Fruit fly (Drosophila melanogaster): ENCODE data around the gene CG4511.

CG4511 gene

DNA sequence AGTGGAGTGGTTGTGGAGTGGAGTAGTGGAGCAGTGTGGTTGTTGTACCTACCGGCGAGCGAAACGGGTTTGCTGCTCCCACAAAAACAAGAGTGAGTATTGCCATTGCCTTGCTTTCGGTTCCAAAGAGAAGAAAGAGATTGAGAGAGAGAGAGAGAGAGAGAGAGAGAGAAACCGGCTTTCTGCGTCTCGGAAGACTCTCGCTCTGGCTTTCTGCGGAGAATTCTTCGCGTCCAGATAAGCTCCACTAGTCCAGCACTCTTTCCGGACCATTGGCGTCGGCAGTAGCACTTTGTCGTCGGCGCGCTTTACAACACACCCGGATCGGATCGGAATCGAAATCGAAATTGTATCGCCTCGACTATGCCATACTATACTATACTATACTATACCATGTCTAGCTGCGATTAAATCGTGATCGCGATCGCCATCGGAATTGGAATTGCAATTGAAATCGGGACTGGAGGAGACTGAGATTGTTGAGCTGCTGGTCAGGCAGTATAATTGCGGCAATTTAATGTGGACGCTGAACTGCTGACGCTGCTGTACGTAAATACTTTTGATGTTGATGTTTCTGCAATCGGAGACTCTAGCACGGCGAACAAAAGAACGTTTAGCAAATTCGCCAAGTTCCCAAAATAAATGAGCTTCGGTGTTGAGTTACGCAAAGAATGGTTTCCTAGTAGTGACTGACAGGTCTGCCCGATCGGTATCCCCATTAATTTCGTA is 27.3 kb upstream of the CG4511 start, which contains the start of gene Cad86C (continued):
- TF ChIP-seq pros (GFP tag; optimal IDR thresholded peaks at IDR 0.05) (no peak), CG8281 (tag; optimal IDR thresholded peaks at IDR 0.05) (no peak), CG3847 (GFP tag; IDR thresholded peaks at IDR 0.05) (no peak), BtbVII (GFP tag; optimal IDR thresholded peaks at IDR 0.05) (peak; percentile 13), Chrac-16 (GFP tag; optimal IDR thresholded peaks at IDR 0.05) (no peak), CG9876 (GFP tag; optimal IDR thresholded peaks at IDR 0.05) (no peak), CG9932 (GFP tag; IDR thresholded peaks at IDR 0.05) (0 out of 2 replicates have a peak, but pooled peaks have one; percentile 42), CG2120 (GFP tag; optimal IDR thresholded peaks at IDR 0.05) (no peak), Ssrp (tag; optimal IDR thresholded peaks at IDR 0.05) (no peak), bab2 (GFP tag; optimal IDR thresholded peaks at IDR 0.05) (no peak), wek (GFP tag; optimal IDR thresholded peaks at IDR 0.05) (no peak), NK7.1 (GFP tag; optimal IDR thresholded peaks at IDR 0.05) (no peak), zf30C (GFP tag; optimal IDR thresholded peaks at IDR 0.05) (no peak), CG7357 (GFP tag; IDR thresholded peaks at IDR 0.05) (no peak), unc-4 (GFP tag; IDR thresholded peaks at IDR 0.05; ENCODE audit: partially characterized antibody) (peak; percentile 45; the same call in 1 of the 2 replicates), rib (GFP tag; IDR thresholded peaks at IDR 0.05) (no peak), sna (GFP tag; IDR thresholded peaks at IDR 0.05; ENCODE audit: partially characterized antibody) (peak; percentile 67), jing (GFP tag; optimal IDR thresholded peaks at IDR 0.05) (no peak), Hr39 (optimal IDR thresholded peaks at IDR 0.05) (no peak), Aef1 (GFP tag; IDR thresholded peaks at IDR 0.05) (no peak), Rfx (GFP tag; IDR thresholded peaks at IDR 0.05) (peak; percentile 50; the same call in 1 of the 2 replicates), dati (GFP tag; IDR thresholded peaks at IDR 0.05) (no peak), Nf-YA (GFP tag; IDR thresholded peaks at IDR 0.05) (no peak), CG32532 (GFP tag; IDR thresholded peaks at IDR 0.05) (peak; percentile 63; the same call in 1 of the 2 replicates), CG2889 (GFP tag; IDR thresholded peaks at IDR 0.05) (no peak), CG1832 (GFP tag; optimal IDR thresholded peaks at IDR 0.05) (no peak), CG6854 (GFP tag; optimal IDR thresholded peaks at IDR 0.05) (peak; percentile 5), lab (GFP tag; optimal IDR thresholded peaks at IDR 0.05) (peak; percentile 21), sr (GFP tag; IDR thresholded peaks at IDR 0.05) (no peak), sob (GFP tag; IDR thresholded peaks at IDR 0.05) (peak; percentile 25; the same call in 1 of the 2 replicates), tna (GFP tag; IDR thresholded peaks at IDR 0.05; ENCODE audit: partially characterized antibody) (peak; percentile 72), cad (GFP tag; optimal IDR thresholded peaks at IDR 0.05) (no peak), Mes4 (GFP tag; optimal IDR thresholded peaks at IDR 0.05) (no peak), CG6791 (GFP tag; IDR thresholded peaks at IDR 0.05; ENCODE audit: partially characterized antibody) (peak; percentile 63; the same call in 2 of the 3 replicates), Blimp-1 (GFP tag; optimal IDR thresholded peaks at IDR 0.05) (no peak), Jarid2 (GFP tag; optimal IDR thresholded peaks at IDR 0.05) (peak; percentile 83), CG10959 (GFP tag; IDR thresholded peaks at IDR 0.05) (no peak), YL-1 (GFP tag; optimal IDR thresholded peaks at IDR 0.05) (no peak), E2f2 (GFP tag; IDR thresholded peaks at IDR 0.05) (no peak), slp2 (GFP tag; optimal IDR thresholded peaks at IDR 0.05) (no peak), CG18599 (GFP tag; optimal IDR thresholded peaks at IDR 0.05) (no peak), CG17186 (GFP tag; optimal IDR thresholded peaks at IDR 0.05) (no peak), CG10147 (GFP tag; optimal IDR thresholded peaks at IDR 0.05) (no peak), CG13287 (GFP tag; IDR thresholded peaks at IDR 0.05; ENCODE audit: partially characterized antibody) (peak; percentile 61), Dfd (GFP tag; optimal IDR thresholded peaks at IDR 0.05) (no peak), sima (GFP tag; optimal IDR thresholded peaks at IDR 0.05) (no peak), CG12391 (tag; optimal IDR thresholded peaks at IDR 0.05) (no peak), nmo (GFP tag; optimal IDR thresholded peaks at IDR 0.05) (no peak), vvl (GFP tag; IDR thresholded peaks at IDR 0.05) (peak; percentile 49; the same call in 1 of the 2 replicates)

All from whole organism, embryonic.